Worm (Caenorhabditis elegans): ENCODE results near the gene svh-2.

The svh-2 gene

ce11 chrX:6609717-6610116, 56.6 kb downstream of the svh-2 start, which contains the start of gene C25B8.8:
TSS of gene C25B8.8 (plus strand) at chrX:6610017.
- no peak for TF ChIP-seq nhr-11 (tag; optimal IDR thresholded peaks at IDR 0.05)
- no peak for TF ChIP-seq nhr-42 (GFP tag; IDR thresholded peaks at IDR 0.05)
- TF ChIP-seq dmd-8 (GFP tag; IDR thresholded peaks at IDR 0.05), result no peak
- no peak for TF ChIP-seq pqm-1 (tag; optimal IDR thresholded peaks at IDR 0.05)
- TF ChIP-seq lin-29 (GFP tag; IDR thresholded peaks at IDR 0.05), result no peak
- no peak for TF ChIP-seq hlh-30 (tag; optimal IDR thresholded peaks at IDR 0.05; ENCODE audit: insufficient read depth)
- TF ChIP-seq R02D3.7 (tag; optimal IDR thresholded peaks at IDR 0.05), result no peak
- TF ChIP-seq nhr-102 (tag; optimal IDR thresholded peaks at IDR 0.05), result no peak

ce11 chrX:6613537-6613936, 60.5 kb downstream of the svh-2 start:
- TF ChIP-seq ZK546.5 (tag; optimal IDR thresholded peaks at IDR 0.05) (no peak), F44E2.7 (GFP tag; IDR thresholded peaks at IDR 0.05) (no peak), mxl-3 (GFP tag; optimal IDR thresholded peaks at IDR 0.05) (no peak), hif-1 (tag; optimal IDR thresholded peaks at IDR 0.05) (no peak), tra-1 (GFP tag; IDR thresholded peaks at IDR 0.05) (no peak), gei-8 (GFP tag; optimal IDR thresholded peaks at IDR 0.05) (no peak), ceh-20 (GFP tag; IDR thresholded peaks at IDR 0.05) (no peak), egl-27 (tag; optimal IDR thresholded peaks at IDR 0.05) (no peak), pqm-1 (tag; optimal IDR thresholded peaks at IDR 0.05) (no peak), zfp-3 (GFP tag; conservative IDR thresholded peaks at IDR 0.05) (no peak), T20F7.1 (GFP tag; optimal IDR thresholded peaks at IDR 0.05) (no peak), duxl-1 (tag; optimal IDR thresholded peaks at IDR 0.05; ENCODE audit: poor library complexity) (no peak), nhr-111 (GFP tag; optimal IDR thresholded peaks at IDR 0.05) (no peak), mes-2 (tag; optimal IDR thresholded peaks at IDR 0.05; ENCODE audit: poor library complexity, severe bottlenecking) (no peak), nhr-25 (tag; optimal IDR thresholded peaks at IDR 0.05; ENCODE audit: borderline replicate concordance, insufficient read depth) (no peak), arid-1 (GFP tag; conservative IDR thresholded peaks at IDR 0.05) (no peak), lir-3 (tag; optimal IDR thresholded peaks at IDR 0.05) (no peak), dmd-8 (GFP tag; IDR thresholded peaks at IDR 0.05) (no peak), F26F4.8 (GFP tag; conservative IDR thresholded peaks at IDR 0.05) (no peak), T26A8.4 (GFP tag; IDR thresholded peaks at IDR 0.05) (no peak)
